Worm (Caenorhabditis elegans) whole organism, L4/young adult: ENCODE measurements around the gene cpn-2.

Experiments
- W03F9.2 ChIP-seq: fragments of 150-350 bp; optimal IDR thresholded peaks from 2 replicates; lab custom pipeline; 2014; ENCODE audit warnings: missing biosample characterization, missing genetic modification characterization
- dao-5 ChIP-seq: sonication (generic microtip); optimal IDR thresholded peaks from 2 replicates; lab custom pipeline; 2016; ENCODE audit warnings: missing genotype, missing genetic modification characterization, moderate library complexity, missing compliant biosample characterization
- him-1 ChIP-seq: sonication (generic microtip); optimal IDR thresholded peaks from 2 replicates; lab custom pipeline; 2016; ENCODE audit warnings: missing genotype, missing genetic modification reagents, missing genetic modification characterization, missing compliant biosample characterization

DNA sequence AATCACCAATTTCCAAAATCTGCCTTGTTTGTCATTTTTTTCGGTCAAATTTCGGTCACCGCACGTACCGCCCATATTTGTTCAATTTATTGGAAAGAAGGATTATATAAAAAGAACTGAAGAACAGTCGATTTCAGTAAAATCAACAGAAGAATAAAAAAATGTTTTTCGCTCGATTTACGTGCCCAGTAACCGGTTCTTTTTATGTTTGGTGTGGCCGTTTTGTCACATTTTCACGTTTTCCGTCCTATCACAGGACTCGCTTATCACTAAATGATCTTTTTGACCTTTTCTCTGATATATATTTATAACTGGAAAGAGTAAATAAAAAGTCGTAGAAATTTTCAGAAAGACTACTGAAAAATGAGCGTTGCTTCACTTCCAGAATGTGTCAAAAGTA is 18.1 kb upstream of the cpn-2 start, which contains the start of gene far-7:
- TF ChIP-seq dao-5 (tag; lab: Kevin White, UChicago): no peak
- TF ChIP-seq him-1 (tag; lab: Kevin White, UChicago): no peak
- TF ChIP-seq W03F9.2 (tag; lab: Kevin White, UChicago): no peak
